Fruit fly (Drosophila melanogaster) whole organism, pupa: ENCODE data around the gene CG9150.

ENCODE experiments used
- CG10348 ChIP-seq: fragments of 200-800 bp; sonication (Bioruptor generic); IDR thresholded peaks from 2 replicates; pipeline ENCODE4 v1.3.6; 2022; ENCODE audit warnings: missing biosample characterization, missing genetic modification characterization
- CG12605 ChIP-seq: fragments of 200-800 bp; sonication (Bioruptor generic); IDR thresholded peaks from 2 replicates; pipeline ENCODE4 v1.3.6; 2022; ENCODE audit warnings: missing biosample characterization, missing genetic modification characterization
- CG13204 ChIP-seq: fragments of 200-800 bp; sonication (Bioruptor generic); optimal IDR thresholded peaks from 2 replicates; lab custom pipeline; 2018; ENCODE audit warnings: missing biosample characterization, mild to moderate bottlenecking, missing genetic modification characterization, moderate library complexity
- CG14655 ChIP-seq: fragments of 200-800 bp; sonication (Bioruptor generic); optimal IDR thresholded peaks from 3 replicates; lab custom pipeline; 2017; ENCODE audit warnings: mild to moderate bottlenecking, missing biosample characterization, missing genetic modification reagents, missing genetic modification characterization
- CG15710 ChIP-seq: fragments of 200-800 bp; sonication (Bioruptor generic); optimal IDR thresholded peaks from 2 replicates; lab custom pipeline; 2018; ENCODE audit warnings: missing biosample characterization, mild to moderate bottlenecking, missing genetic modification characterization, moderate library complexity
- CG17806 ChIP-seq: fragments of 200-800 bp; sonication (Bioruptor generic); optimal IDR thresholded peaks from 2 replicates; lab custom pipeline; 2018; ENCODE audit warnings: missing biosample characterization, mild to moderate bottlenecking, missing genetic modification characterization, moderate library complexity
- CG32121 ChIP-seq: fragments of 200-800 bp; sonication (Bioruptor generic); IDR thresholded peaks from 2 replicates; pipeline ENCODE4 v1.3.6; 2022; ENCODE audit warnings: missing biosample characterization, missing genetic modification characterization
- CG34367 ChIP-seq: fragments of 200-800 bp; sonication (Bioruptor generic); optimal IDR thresholded peaks from 2 replicates; lab custom pipeline; 2018; ENCODE audit warnings: missing biosample characterization, mild to moderate bottlenecking, missing genetic modification characterization
- CG4496 ChIP-seq: fragments of 200-800 bp; sonication (Bioruptor generic); IDR thresholded peaks from 3 replicates; pipeline ENCODE4 v1.3.6; 2022; ENCODE audit warnings: missing biosample characterization, missing genetic modification characterization
- CG8159 ChIP-seq: fragments of 200-800 bp; sonication (Bioruptor generic); optimal IDR thresholded peaks from 3 replicates; lab custom pipeline; 2018; ENCODE audit warnings: missing biosample characterization, mild to moderate bottlenecking, missing genetic modification characterization, moderate library complexity
- CG8301 ChIP-seq: fragments of 200-800 bp; sonication (Bioruptor generic); optimal IDR thresholded peaks from 2 replicates; lab custom pipeline; 2018; ENCODE audit warnings: missing biosample characterization, mild to moderate bottlenecking, missing genetic modification characterization
- CG9948 ChIP-seq: fragments of 200-800 bp; sonication (Bioruptor generic); optimal IDR thresholded peaks from 2 replicates; lab custom pipeline; 2018; ENCODE audit warnings: missing biosample characterization, mild to moderate bottlenecking, missing genetic modification characterization, moderate library complexity
- D1 ChIP-seq: fragments of 200-800 bp; sonication (Bioruptor generic); optimal IDR thresholded peaks from 2 replicates; lab custom pipeline; 2018; ENCODE audit warnings: missing biosample characterization, mild to moderate bottlenecking, missing genetic modification characterization, moderate library complexity
- EcR ChIP-seq: fragments of 200-800 bp; sonication (Bioruptor generic); optimal IDR thresholded peaks from 3 replicates; lab custom pipeline; 2019; ENCODE audit warnings: missing biosample characterization, missing genetic modification characterization, mild to moderate bottlenecking, moderate library complexity, missing genetic modification reagents
- Ets98B ChIP-seq: fragments of 200-800 bp; sonication (Bioruptor generic); IDR thresholded peaks from 2 replicates; pipeline ENCODE4 v1.3.6; 2022; ENCODE audit warnings: missing biosample characterization, missing genetic modification characterization
- Pif1A ChIP-seq: fragments of 200-800 bp; sonication (Bioruptor generic); optimal IDR thresholded peaks from 3 replicates; lab custom pipeline; 2016; ENCODE audit warnings: missing biosample characterization, missing genetic modification characterization
- Pif1B ChIP-seq: fragments of 200-800 bp; sonication (Bioruptor generic); optimal IDR thresholded peaks from 3 replicates; lab custom pipeline; 2016; ENCODE audit warnings: missing biosample characterization, missing genetic modification characterization
- Snoo ChIP-seq: fragments of 200-800 bp; sonication (Bioruptor generic); optimal IDR thresholded peaks from 3 replicates; lab custom pipeline; 2017; ENCODE audit warnings: missing biosample characterization, mild to moderate bottlenecking, missing genetic modification characterization, inconsistent platforms
- fd96Ca ChIP-seq: fragments of 200-800 bp; sonication (Bioruptor generic); IDR thresholded peaks from 3 replicates; pipeline ENCODE4 v1.3.6; 2022; ENCODE audit warnings: missing biosample characterization, missing genetic modification characterization
- gl ChIP-seq: fragments of 200-800 bp; sonication (Bioruptor generic); optimal IDR thresholded peaks from 2 replicates; lab custom pipeline; 2018; ENCODE audit warnings: missing biosample characterization, mild to moderate bottlenecking, missing genetic modification characterization
- rn ChIP-seq: fragments of 200-800 bp; sonication (Bioruptor generic); IDR thresholded peaks from 2 replicates; pipeline ENCODE4 v1.3.6; 2022; ENCODE audit warnings: missing biosample characterization, missing genetic modification characterization

The CG9150 gene

dm6 chr2L:6098479-6099269 lies 30.3 kb upstream of the CG9150 start, which contains the start of gene CG9175:
Gene CG9175 (minus strand): TSS chr2L:6098966.
- TF ChIP-seq CG4496 (GFP tag; lab: Robert Waterston, UW) (no peak), Snoo (no peak), CG17806 (no peak), CG12605 (GFP tag; lab: Robert Waterston, UW) (no peak), CG8301 (tag; lab: Kevin White, UChicago) (no peak)

DNA sequence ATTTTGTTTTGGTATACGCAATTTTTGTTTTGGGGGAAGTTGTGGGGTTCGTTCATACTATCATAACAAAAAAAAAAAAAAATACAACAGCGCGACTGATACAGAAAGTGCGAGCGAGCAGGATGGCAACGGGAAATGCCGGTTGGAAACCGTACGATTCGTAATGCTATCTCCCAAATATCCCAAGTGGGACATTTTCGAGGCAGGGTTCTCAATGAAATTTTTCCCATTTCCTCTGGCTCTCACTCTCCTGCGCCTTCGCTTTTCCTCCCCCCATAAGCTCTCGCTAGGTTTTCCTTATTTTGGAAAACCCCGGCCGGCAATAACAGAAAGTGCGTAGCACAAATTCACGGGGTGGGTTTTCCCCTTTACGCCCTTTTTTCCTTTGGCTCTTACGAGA lies 23.9 kb upstream of the CG9150 start:
- TF ChIP-seq fd96Ca (GFP tag; lab: Robert Waterston, UW) = no peak
- no peak for TF ChIP-seq CG13204 (GFP tag; lab: Kevin White, UChicago)
- TF ChIP-seq rn (GFP tag; lab: Robert Waterston, UW) = no peak
- no peak for TF ChIP-seq gl (tag; lab: Kevin White, UChicago)
- no peak for TF ChIP-seq CG10348 (GFP tag; lab: Robert Waterston, UW)
- TF ChIP-seq Snoo = no peak
- TF ChIP-seq CG17806 = no peak
- no peak for TF ChIP-seq Ets98B
- TF ChIP-seq CG12605 (GFP tag; lab: Robert Waterston, UW) = no peak
- no peak for TF ChIP-seq CG14655 (GFP tag; lab: Kevin White, UChicago)
- TF ChIP-seq D1 (tag; lab: Kevin White, UChicago) = no peak
- no peak for TF ChIP-seq CG34367
- no peak for TF ChIP-seq CG9948 (tag; lab: Kevin White, UChicago)
- no peak for TF ChIP-seq CG15710
- no peak for TF ChIP-seq CG32121

dm6 chr2L:6090786-6091716 lies 22.7 kb upstream of the CG9150 start, which contains the start of gene CG45075:
Gene CG45075 (plus strand): TSS chr2L:6091412.
- TF ChIP-seq Snoo = no peak
- TF ChIP-seq rn (GFP tag; lab: Robert Waterston, UW) = no peak
- TF ChIP-seq, all 21 proteins: peak for 0

dm6 chr2L:6090365-6090764 lies 22.0 kb upstream of the CG9150 start:
- TF ChIP-seq CG32121 (no peak), D1 (tag; lab: Kevin White, UChicago) (no peak), EcR (GFP tag; lab: Kevin White, UChicago) (no peak), CG13204 (GFP tag; lab: Kevin White, UChicago) (no peak), Pif1B (GFP tag; lab: Kevin White, UChicago) (no peak), CG17806 (no peak), Snoo (no peak), CG9948 (tag; lab: Kevin White, UChicago) (no peak), CG14655 (GFP tag; lab: Kevin White, UChicago) (no peak), CG4496 (GFP tag; lab: Robert Waterston, UW) (no peak), CG8301 (tag; lab: Kevin White, UChicago) (no peak), CG34367 (no peak), CG15710 (no peak), fd96Ca (GFP tag; lab: Robert Waterston, UW) (no peak), Ets98B (no peak), CG8159 (tag; lab: Kevin White, UChicago) (no peak), Pif1A (GFP tag; lab: Kevin White, UChicago) (no peak), gl (tag; lab: Kevin White, UChicago) (no peak)

DNA sequence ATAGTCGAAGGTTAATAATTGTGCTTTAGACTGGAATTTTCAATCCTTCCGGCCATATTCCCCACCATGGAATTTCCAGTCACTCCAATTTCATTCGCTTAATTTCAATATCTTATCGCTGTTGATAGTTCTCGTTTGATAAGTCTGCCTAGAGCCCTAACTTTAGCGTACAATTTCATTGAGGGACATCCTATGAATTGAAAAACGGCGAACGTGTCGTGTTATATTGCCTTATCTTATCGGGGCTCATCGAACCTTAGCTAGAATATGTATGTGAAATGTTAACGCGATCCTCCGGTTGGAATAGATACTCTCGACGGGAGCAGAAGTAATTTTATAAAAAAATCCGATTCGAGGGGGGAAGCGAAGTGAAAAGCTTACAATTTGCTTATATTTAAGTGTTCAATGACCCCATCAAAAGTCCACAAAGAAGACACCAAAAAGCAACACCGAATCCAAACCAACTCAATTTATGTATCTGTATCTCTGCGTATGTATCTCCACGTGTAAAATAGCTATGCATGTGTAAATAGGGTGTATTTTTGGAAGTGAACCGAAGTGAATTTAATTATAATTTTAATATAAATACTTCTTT lies 21.3 kb upstream of the CG9150 start:
- TF ChIP-seq Snoo = no peak
- no peak for TF ChIP-seq Pif1A (GFP tag; lab: Kevin White, UChicago)
- no peak for TF ChIP-seq CG15710
- no peak for TF ChIP-seq fd96Ca (GFP tag; lab: Robert Waterston, UW)
- TF ChIP-seq D1 (tag; lab: Kevin White, UChicago) = no peak
- no peak for TF ChIP-seq CG32121
- TF ChIP-seq CG8301 (tag; lab: Kevin White, UChicago) = no peak
- no peak for TF ChIP-seq CG9948 (tag; lab: Kevin White, UChicago)
- TF ChIP-seq gl (tag; lab: Kevin White, UChicago) = no peak
- no peak for TF ChIP-seq CG4496 (GFP tag; lab: Robert Waterston, UW)
